Fruit fly (Drosophila melanogaster) whole organism, wandering third instar larva: ENCODE results near the gene Send1.

Source experiments
- CG9705 ChIP-seq: fragments of 200-800 bp; sonication (Bioruptor generic); optimal IDR thresholded peaks from 2 replicates; lab custom pipeline; 2018; ENCODE audit warnings: missing biosample characterization, mild to moderate bottlenecking, missing genetic modification characterization
- CrebA ChIP-seq: fragments of 200-800 bp; sonication (Bioruptor generic); optimal IDR thresholded peaks from 2 replicates; lab custom pipeline; 2016; ENCODE audit warnings: missing biosample characterization, mild to moderate bottlenecking, missing genetic modification characterization, borderline replicate concordance
- Dfd ChIP-seq: fragments of >200 bp; optimal IDR thresholded peaks from 2 replicates; lab custom pipeline; 2017; ENCODE audit warnings: missing biosample characterization, missing genetic modification characterization
- GATAd ChIP-seq: sonication (Bioruptor generic); optimal IDR thresholded peaks from 2 replicates; lab custom pipeline; 2016; ENCODE audit warnings: missing biosample characterization, missing genetic modification characterization
- Hnf4 ChIP-seq: fragments of 200-800 bp; sonication (Bioruptor generic); optimal IDR thresholded peaks from 2 replicates; lab custom pipeline; 2016; ENCODE audit warnings: missing biosample characterization, mild to moderate bottlenecking, missing genetic modification characterization
- Hr78 ChIP-seq: fragments of >200 bp; optimal IDR thresholded peaks from 2 replicates; lab custom pipeline; 2017; ENCODE audit warnings: missing biosample characterization, missing genetic modification characterization
- Myc ChIP-seq: fragments of >200 bp; optimal IDR thresholded peaks from 2 replicates; lab custom pipeline; 2017
- N ChIP-seq: fragments of >200 bp; optimal IDR thresholded peaks from 2 replicates; lab custom pipeline; 2018; ENCODE audit warnings: missing biosample characterization, missing external identifiers, missing genetic modification characterization
- Vsx2 ChIP-seq: fragments of 200-300, 225-300 bp; sonication (Bioruptor generic); optimal IDR thresholded peaks from 2 replicates; lab custom pipeline; 2018; ENCODE audit warnings: missing biosample characterization, missing genetic modification characterization; ENCODE audit not compliant: partially characterized antibody
- brk ChIP-seq: fragments of 200-800 bp; sonication (Bioruptor generic); optimal IDR thresholded peaks from 2 replicates; lab custom pipeline; 2016; ENCODE audit warnings: missing biosample characterization, mild to moderate bottlenecking, missing genetic modification characterization
- fru ChIP-seq: fragments of 200-800 bp; sonication (Bioruptor generic); optimal IDR thresholded peaks from 3 replicates; lab custom pipeline; 2016; ENCODE audit warnings: missing biosample characterization, mild to moderate bottlenecking, missing genetic modification characterization
- h ChIP-seq: fragments of 200-800 bp; sonication (Bioruptor generic); optimal IDR thresholded peaks from 3 replicates; lab custom pipeline; 2016; ENCODE audit warnings: missing biosample characterization, mild to moderate bottlenecking, missing genetic modification characterization
- psq ChIP-seq: fragments of 200-800 bp; sonication (Bioruptor generic); optimal IDR thresholded peaks from 3 replicates; lab custom pipeline; 2017; ENCODE audit warnings: missing biosample characterization, mild to moderate bottlenecking, missing genetic modification characterization, moderate library complexity
- sage ChIP-seq: fragments of 200-800 bp; sonication (Bioruptor generic); optimal IDR thresholded peaks from 2 replicates; lab custom pipeline; 2016; ENCODE audit warnings: missing biosample characterization, mild to moderate bottlenecking, missing genetic modification characterization

- TF ChIP-seq fru (GFP tag; lab: Kevin White, UChicago) (no peak), GATAd (GFP tag; lab: Kevin White, UChicago) (no peak), sage (GFP tag; lab: Kevin White, UChicago) (no peak), Myc (no peak), Dfd (GFP tag; lab: Kevin White, UChicago) (no peak), h (GFP tag; lab: Kevin White, UChicago) (peak; percentile 67), psq (GFP tag; lab: Kevin White, UChicago) (peak; percentile 2), N (GFP tag; lab: Kevin White, UChicago) (no peak), CrebA (GFP tag; lab: Kevin White, UChicago) (no peak), brk (GFP tag; lab: Kevin White, UChicago) (no peak), Hnf4 (GFP tag; lab: Kevin White, UChicago) (no peak), CG9705 (GFP tag; lab: Kevin White, UChicago) (peak; percentile 55), Hr78 (GFP tag; lab: Kevin White, UChicago) (no peak), Vsx2 (GFP tag; lab: Kevin White, UChicago) (no peak)
Measured at dm6 chr2L:2214004-2214403, 40.8 kb downstream of the Send1 start, which contains the start of the genes Uch and CG34174.
